Worm (Caenorhabditis elegans): ENCODE measurements around the gene srh-183.

- TF ChIP-seq cog-1 (tag; optimal IDR thresholded peaks at IDR 0.05) (no peak), klf-2 (GFP tag; conservative IDR thresholded peaks at IDR 0.05) (no peak), tab-1 (GFP tag; IDR thresholded peaks at IDR 0.05) (no peak), ztf-29 (GFP tag; IDR thresholded peaks at IDR 0.05) (no peak), flt-1 (GFP tag; IDR thresholded peaks at IDR 0.05) (no peak), ztf-23 (GFP tag; IDR thresholded peaks at IDR 0.05) (no peak), ref-1 (GFP tag; conservative IDR thresholded peaks at IDR 0.05) (no peak)
Observed at ce11 chrV:20007470-20007869, 29.4 kb upstream of the srh-183 start, which contains the start of gene Y60A3A.23.

Measured in whole organism, midembryonic.